Worm (Caenorhabditis elegans) whole organism, young adult: Measurements from ENCODE around the gene twk-20.

Source experiments
- C17E4.6 ChIP-seq: fragments of 200-800 bp; sonication (Bioruptor generic); IDR thresholded peaks from 2 replicates; pipeline ENCODE4 v1.3.6; 2022; ENCODE audit warnings: missing genetic modification reagents, missing genetic modification characterization, missing compliant biosample characterization
- F22D6.2 ChIP-seq: sonication (generic microtip); optimal IDR thresholded peaks from 2 replicates; lab custom pipeline; 2016; ENCODE audit warnings: mild to moderate bottlenecking, missing genetic modification characterization, missing compliant biosample characterization
- K12H6.12 ChIP-seq: fragments of 200-800 bp; sonication (Bioruptor generic); optimal IDR thresholded peaks from 2 replicates; lab custom pipeline; 2018; ENCODE audit warnings: mild to moderate bottlenecking, missing genetic modification characterization, missing compliant biosample characterization
- T26A5.8 ChIP-seq: sonication (generic microtip); optimal IDR thresholded peaks from 2 replicates; lab custom pipeline; 2016; ENCODE audit warnings: missing genetic modification characterization, missing compliant biosample characterization
- Y53F4B.3 ChIP-seq: fragments of 200-800 bp; sonication (Bioruptor generic); IDR thresholded peaks from 2 replicates; pipeline ENCODE4 v1.3.6; 2022; ENCODE audit warnings: missing genetic modification reagents, missing genetic modification characterization, missing compliant biosample characterization
- Y67H2A.10 ChIP-seq: fragments of 200-800 bp; sonication (Bioruptor generic); conservative IDR thresholded peaks from 2 replicates; pipeline ENCODE4 v1.3.6; 2022; ENCODE audit warnings: missing genetic modification reagents, missing genetic modification characterization, missing compliant biosample characterization
- Y95B8A.8 ChIP-seq: fragments of 200-800 bp; sonication (Bioruptor generic); IDR thresholded peaks from 2 replicates; pipeline ENCODE4 v1.3.6; 2022; ENCODE audit warnings: missing genetic modification reagents, missing genetic modification characterization, missing compliant biosample characterization
- aptf-3 ChIP-seq: fragments of 200-800 bp; sonication (Bioruptor generic); IDR thresholded peaks from 2 replicates; pipeline ENCODE4 v1.3.6; 2022; ENCODE audit warnings: missing genetic modification characterization, missing compliant biosample characterization
- athp-1 ChIP-seq: sonication (generic microtip); optimal IDR thresholded peaks from 2 replicates; lab custom pipeline; 2017; ENCODE audit warnings: mild to moderate bottlenecking, missing genetic modification characterization, missing compliant biosample characterization
- attf-5 ChIP-seq: fragments of 200-800 bp; sonication (Bioruptor generic); optimal IDR thresholded peaks from 2 replicates; lab custom pipeline; 2018; ENCODE audit warnings: mild to moderate bottlenecking, missing genetic modification characterization, missing compliant biosample characterization
- attf-6 ChIP-seq: fragments of 200-800 bp; sonication (Bioruptor generic); IDR thresholded peaks from 2 replicates; pipeline ENCODE4 v1.3.6; 2022; ENCODE audit warnings: missing genetic modification reagents, missing genetic modification characterization, missing compliant biosample characterization
- ccch-3 ChIP-seq: fragments of 200-800 bp; sonication (Bioruptor generic); optimal IDR thresholded peaks from 2 replicates; lab custom pipeline; 2018; ENCODE audit warnings: mild to moderate bottlenecking, missing genetic modification characterization, missing compliant biosample characterization
- cebp-1 ChIP-seq, 2 experiments: fragments of 200-800 bp in 1 of 2; sonication (Bioruptor generic) in 1 of 2; sonication (generic microtip) in 1 of 2; IDR thresholded peaks in 1 of 2; optimal IDR thresholded peaks in 1 of 2; 2 replicates each; pipeline versions ENCODE4 v1.3.6 to Lab custom; 2017 to 2022; ENCODE audit warnings: missing compliant biosample characterization in 2 of 2, missing genetic modification characterization in 2 of 2, mild to moderate bottlenecking in 1 of 2, missing genetic modification reagents in 1 of 2, moderate library complexity in 1 of 2
- cebp-2 ChIP-seq: fragments of 200-800 bp; sonication (Bioruptor generic); IDR thresholded peaks from 2 replicates; pipeline ENCODE4 v1.3.6; 2022; ENCODE audit warnings: missing genetic modification characterization, missing compliant biosample characterization
- chd-7 ChIP-seq: sonication (generic microtip); optimal IDR thresholded peaks from 2 replicates; lab custom pipeline; 2016; ENCODE audit warnings: mild to moderate bottlenecking, missing genetic modification characterization, moderate library complexity, missing compliant biosample characterization
- dpl-1 ChIP-seq: fragments of 150-350 bp; optimal IDR thresholded peaks from 2 replicates; lab custom pipeline; 2014; ENCODE audit warnings: missing biosample characterization, missing genetic modification reagents, missing genetic modification characterization
- egrh-3 ChIP-seq: fragments of 200-800 bp; sonication (Bioruptor generic); IDR thresholded peaks from 2 replicates; pipeline ENCODE4 v1.3.6; 2022; ENCODE audit warnings: missing genetic modification reagents, missing genetic modification characterization, missing compliant biosample characterization
- ekl-4 ChIP-seq: fragments of 200-800 bp; sonication (Bioruptor generic); IDR thresholded peaks from 2 replicates; pipeline ENCODE4 v1.3.6; 2022; ENCODE audit warnings: missing genetic modification reagents, missing genetic modification characterization, missing compliant biosample characterization
- fkh-3 ChIP-seq: sonication (generic microtip); optimal IDR thresholded peaks from 2 replicates; lab custom pipeline; 2016; ENCODE audit warnings: mild to moderate bottlenecking, missing genetic modification characterization, missing compliant biosample characterization
- him-1 ChIP-seq: sonication (generic microtip); optimal IDR thresholded peaks from 2 replicates; lab custom pipeline; 2016; ENCODE audit warnings: missing genotype, missing genetic modification reagents, missing genetic modification characterization, missing compliant biosample characterization
- hmg-1.2 ChIP-seq: fragments of 200-800 bp; sonication (Bioruptor generic); IDR thresholded peaks from 2 replicates; pipeline ENCODE4 v1.3.6; 2022; ENCODE audit warnings: missing genetic modification reagents, missing genetic modification characterization, missing compliant biosample characterization
- hsf-1 ChIP-seq: fragments of 200-800 bp; sonication (Bioruptor generic); IDR thresholded peaks from 2 replicates; pipeline ENCODE4 v1.3.6; 2022; ENCODE audit warnings: missing genetic modification reagents, missing genetic modification characterization, missing compliant biosample characterization
- let-526 ChIP-seq: fragments of 200-800 bp; sonication (Bioruptor generic); IDR thresholded peaks from 2 replicates; pipeline ENCODE4 v1.3.6; 2022; ENCODE audit warnings: missing genetic modification reagents, missing genetic modification characterization, missing compliant biosample characterization
- lin-26 ChIP-seq: fragments of 200-800 bp; sonication (Bioruptor generic); IDR thresholded peaks from 2 replicates; pipeline ENCODE4 v1.3.6; 2022; ENCODE audit warnings: missing genetic modification reagents, missing genetic modification characterization, missing compliant biosample characterization
- madf-10 ChIP-seq: sonication (generic microtip); optimal IDR thresholded peaks from 2 replicates; lab custom pipeline; 2016; ENCODE audit warnings: mild to moderate bottlenecking, missing genetic modification characterization, missing compliant biosample characterization
- madf-6 ChIP-seq: fragments of 200-800 bp; sonication (Bioruptor generic); IDR thresholded peaks from 2 replicates; pipeline ENCODE4 v1.3.6; 2022; ENCODE audit warnings: missing genetic modification reagents, missing genetic modification characterization, missing compliant biosample characterization
- madf-8 ChIP-seq: fragments of 200-800 bp; sonication (Bioruptor generic); conservative IDR thresholded peaks from 2 replicates; pipeline ENCODE4 v1.3.6; 2022; ENCODE audit warnings: missing genetic modification reagents, missing genetic modification characterization, missing compliant biosample characterization
- mes-4 ChIP-seq: sonication (generic microtip); optimal IDR thresholded peaks from 2 replicates; lab custom pipeline; 2016; ENCODE audit warnings: missing genotype, missing genetic modification characterization, missing compliant biosample characterization
- mxl-1 ChIP-seq: sonication (generic microtip); optimal IDR thresholded peaks from 2 replicates; lab custom pipeline; 2016; ENCODE audit warnings: missing genetic modification characterization, missing compliant biosample characterization
- nfyb-1 ChIP-seq: fragments of 200-800 bp; sonication (Bioruptor generic); IDR thresholded peaks from 2 replicates; pipeline ENCODE4 v1.3.6; 2022; ENCODE audit warnings: missing genetic modification reagents, missing genetic modification characterization, missing compliant biosample characterization
- rcor-1 ChIP-seq: fragments of 200-800 bp; sonication (Bioruptor generic); IDR thresholded peaks from 2 replicates; pipeline ENCODE4 v1.3.6; 2022; ENCODE audit warnings: missing genetic modification reagents, missing genetic modification characterization, missing compliant biosample characterization
- rpc-1 ChIP-seq, 2 experiments: fragments of 150-350 bp in 1 of 2; sonication (generic microtip) in 1 of 2; optimal IDR thresholded peaks; 2 replicates each; lab custom pipeline; 2014 to 2018; ENCODE audit warnings: missing biosample characterization in 1 of 2, missing genetic modification characterization in 1 of 2, missing genetic modification reagents in 1 of 2, missing genotype in 1 of 2
- snpc-1.1 ChIP-seq: sonication (generic microtip); optimal IDR thresholded peaks from 2 replicates; lab custom pipeline; 2017; ENCODE audit warnings: missing genetic modification characterization, mild to moderate bottlenecking, missing compliant biosample characterization, antibody characterized with exemption, moderate library complexity, missing genotype, missing genetic modification reagents; ENCODE audit not compliant: insufficient read depth
- snpc-1.3 ChIP-seq: sonication (generic microtip); optimal IDR thresholded peaks from 2 replicates; lab custom pipeline; 2017; ENCODE audit warnings: missing genetic modification characterization, mild to moderate bottlenecking, missing compliant biosample characterization, antibody characterized with exemption, moderate library complexity, missing genotype, missing genetic modification reagents; ENCODE audit not compliant: insufficient read depth
- snpc-3.4 ChIP-seq: sonication (generic microtip); optimal IDR thresholded peaks from 2 replicates; lab custom pipeline; 2017; ENCODE audit warnings: missing genetic modification characterization, mild to moderate bottlenecking, missing compliant biosample characterization, antibody characterized with exemption, moderate library complexity, missing genotype, missing genetic modification reagents
- snpc-4 ChIP-seq, 5 experiments: fragments of 150-350 bp in 1 of 5; sonication (generic microtip) in 4 of 5; optimal IDR thresholded peaks; 2 replicates each; lab custom pipeline; 2014 to 2018; ENCODE audit warnings: missing genetic modification characterization in 5 of 5, missing biosample characterization in 3 of 5, antibody characterized with exemption in 2 of 5, mild to moderate bottlenecking in 2 of 5, missing compliant biosample characterization in 2 of 5, missing genotype in 2 of 5, moderate library complexity in 2 of 5, missing genetic modification reagents in 1 of 5
- sptf-2 ChIP-seq: fragments of 200-800 bp; sonication (Bioruptor generic); optimal IDR thresholded peaks from 2 replicates; lab custom pipeline; 2018; ENCODE audit warnings: mild to moderate bottlenecking, missing genetic modification characterization, missing compliant biosample characterization
- tbx-9 ChIP-seq: sonication (generic microtip); optimal IDR thresholded peaks from 2 replicates; lab custom pipeline; 2016; ENCODE audit warnings: borderline replicate concordance, missing genetic modification characterization, inconsistent platforms, missing compliant biosample characterization
- unc-130 ChIP-seq: sonication (generic microtip); optimal IDR thresholded peaks from 2 replicates; lab custom pipeline; 2016; ENCODE audit warnings: missing genetic modification reagents, missing genetic modification characterization, missing compliant biosample characterization
- zim-3 ChIP-seq: sonication (generic microtip); optimal IDR thresholded peaks from 2 replicates; lab custom pipeline; 2017; ENCODE audit warnings: mild to moderate bottlenecking, missing genetic modification characterization, moderate library complexity, missing compliant biosample characterization
- ztf-18 ChIP-seq: sonication (generic microtip); optimal IDR thresholded peaks from 2 replicates; lab custom pipeline; 2016; ENCODE audit warnings: missing genotype, mild to moderate bottlenecking, missing genetic modification characterization, missing compliant biosample characterization
- ztf-26 ChIP-seq: sonication (generic microtip); optimal IDR thresholded peaks from 2 replicates; lab custom pipeline; 2017; ENCODE audit warnings: missing genetic modification characterization, missing compliant biosample characterization
- ztf-28 ChIP-seq: fragments of 200-800 bp; sonication (Bioruptor generic); IDR thresholded peaks from 2 replicates; pipeline ENCODE4 v1.3.6; 2022; ENCODE audit warnings: missing genetic modification reagents, missing genetic modification characterization, missing compliant biosample characterization

The twk-20 gene

DNA sequence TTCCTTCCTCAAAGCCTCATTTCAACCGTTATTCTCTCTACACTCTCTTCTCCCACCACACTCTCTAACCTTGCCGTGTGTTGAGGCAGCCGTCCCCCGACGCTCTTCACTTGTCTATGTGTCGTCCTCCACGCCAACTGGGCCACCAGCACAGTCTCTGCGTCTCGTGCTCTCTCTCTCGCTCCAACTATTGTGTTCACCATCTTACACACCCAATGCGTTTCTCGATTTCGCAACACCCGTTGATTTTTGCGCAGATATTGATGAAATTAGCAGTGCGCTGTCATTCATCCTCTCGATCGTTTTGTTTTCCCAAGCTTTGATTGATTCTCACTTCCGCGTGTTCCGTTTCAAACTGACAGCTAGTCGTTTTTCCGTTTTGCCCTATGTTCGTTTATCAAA, 47.4 kb downstream of the twk-20 start (continued):
- TF ChIP-seq snpc-4 (GFP tag; optimal IDR thresholded peaks at IDR 0.05; lab: Kevin White, UChicago) (no peak), snpc-4 (tag; optimal IDR thresholded peaks at IDR 0.05; lab: Kevin White, UChicago) (peak in 2 of 4 experiments; percentile 3 to 41)

DNA sequence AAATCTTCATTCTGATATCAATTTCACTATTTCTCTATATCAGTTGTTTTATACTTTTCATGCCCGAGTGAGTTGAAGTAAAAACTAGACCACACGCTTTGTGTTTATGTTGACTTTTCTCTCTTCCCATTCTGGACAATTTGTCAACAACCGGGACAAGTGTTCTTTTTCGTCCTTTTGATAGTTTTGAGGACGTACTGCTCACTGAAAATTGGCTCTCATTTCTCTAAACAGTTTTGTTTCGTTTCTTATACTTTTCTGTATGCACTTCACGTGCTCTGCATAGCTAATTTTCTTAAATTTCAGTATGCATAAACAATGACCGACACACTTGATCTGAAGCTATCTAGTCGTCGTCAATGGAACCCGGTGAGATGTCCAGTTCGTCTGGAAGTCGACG, 48.0 kb downstream of the twk-20 start, which contains the start of gene adm-2:
Gene adm-2, plus strand, starts transcription at position 301 of the 400 bp plus-strand sequence.
- TF ChIP-seq ekl-4 (GFP tag; lab: Robert Waterston, UW) (no peak), K12H6.12 (tag; lab: Kevin White, UChicago) (no peak), mxl-1 (tag; lab: Kevin White, UChicago) (no peak), hmg-1.2 (GFP tag; lab: Robert Waterston, UW) (no peak), cebp-1 (GFP tag; IDR thresholded peaks at IDR 0.05; lab: Robert Waterston, UW) (no peak), cebp-1 (tag; optimal IDR thresholded peaks at IDR 0.05; lab: Kevin White, UChicago) (no peak), snpc-1.3 (no peak), aptf-3 (no peak), ztf-26 (tag; lab: Kevin White, UChicago) (no peak), sptf-2 (GFP tag; lab: Kevin White, UChicago) (no peak)

DNA sequence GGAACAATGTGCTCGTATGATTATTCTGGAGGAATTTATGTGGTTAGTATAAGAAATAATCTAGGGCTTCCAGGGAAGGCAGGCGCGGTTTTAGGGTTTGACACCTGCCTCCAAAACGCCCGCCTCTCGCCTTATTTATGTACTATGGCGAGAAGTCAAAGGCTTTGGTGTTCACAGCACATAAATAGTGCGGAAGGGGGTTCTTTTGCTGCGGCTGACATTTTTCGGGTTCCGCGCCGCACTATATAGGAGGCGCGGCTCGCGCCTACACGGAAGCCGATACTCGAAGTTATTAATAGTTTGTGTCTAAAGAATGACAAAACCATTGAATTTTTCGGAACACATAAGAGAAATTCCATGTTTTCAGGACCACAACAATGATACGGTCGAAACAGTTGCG, 50.7 kb downstream of the twk-20 start:
- no peak for TF ChIP-seq ztf-18 (tag; lab: Kevin White, UChicago)
- no peak for TF ChIP-seq ztf-28 (GFP tag; lab: Robert Waterston, UW)
- no peak for TF ChIP-seq attf-5 (GFP tag; lab: Kevin White, UChicago)
- no peak for TF ChIP-seq athp-1
- no peak for TF ChIP-seq him-1
- TF ChIP-seq fkh-3 (tag; lab: Kevin White, UChicago): no peak
- TF ChIP-seq tbx-9 (tag; lab: Kevin White, UChicago): no peak
- no peak for TF ChIP-seq Y95B8A.8 (GFP tag; lab: Robert Waterston, UW)
- TF ChIP-seq ztf-26 (tag; lab: Kevin White, UChicago): no peak
- no peak for TF ChIP-seq zim-3
- no peak for TF ChIP-seq ccch-3
- TF ChIP-seq rpc-1 (optimal IDR thresholded peaks at IDR 0.05; lab: Kevin White, UChicago): no peak
- no peak for TF ChIP-seq rpc-1 (tag; optimal IDR thresholded peaks at IDR 0.05; lab: Kevin White, UChicago)
- no peak for TF ChIP-seq madf-6 (GFP tag; lab: Robert Waterston, UW)
- TF ChIP-seq snpc-3.4 (tag; lab: Kevin White, UChicago): no peak
- TF ChIP-seq cebp-2 (GFP tag; lab: Robert Waterston, UW): no peak
- TF ChIP-seq lin-26 (GFP tag; lab: Robert Waterston, UW): 0 out of 2 replicates have a peak, but pooled peaks have one; percentile 45
- no peak for TF ChIP-seq dpl-1
- TF ChIP-seq let-526 (GFP tag; lab: Robert Waterston, UW): no peak
- TF ChIP-seq nfyb-1: 0 out of 2 replicates have a peak, but pooled peaks have one; percentile 8
- TF ChIP-seq hsf-1 (GFP tag; lab: Robert Waterston, UW): no peak
- TF ChIP-seq chd-7 (tag; lab: Kevin White, UChicago): no peak
- no peak for TF ChIP-seq madf-8 (GFP tag; lab: Robert Waterston, UW)
- TF ChIP-seq hmg-1.2 (GFP tag; lab: Robert Waterston, UW): peak; percentile 49; the same call in 1 of the 2 replicates
- TF ChIP-seq attf-6: no peak
- TF ChIP-seq egrh-3: no peak
- no peak for TF ChIP-seq F22D6.2 (tag; lab: Kevin White, UChicago)
- no peak for TF ChIP-seq unc-130
- TF ChIP-seq T26A5.8 (tag; lab: Kevin White, UChicago): no peak
- TF ChIP-seq snpc-1.1 (tag; lab: Kevin White, UChicago): peak; percentile 57
- TF ChIP-seq madf-10: no peak
- TF ChIP-seq mes-4 (tag; lab: Kevin White, UChicago): no peak
- peak; percentile 43 for TF ChIP-seq snpc-4 (GFP tag; optimal IDR thresholded peaks at IDR 0.05; lab: Kevin White, UChicago)
- TF ChIP-seq snpc-4 (tag; optimal IDR thresholded peaks at IDR 0.05; lab: Kevin White, UChicago): peak in 3 of 4 experiments; percentile 65 to 90 (median 88)
- no peak for TF ChIP-seq rcor-1 (GFP tag; lab: Robert Waterston, UW)
- TF ChIP-seq Y53F4B.3 (GFP tag; lab: Robert Waterston, UW): no peak
- TF ChIP-seq Y67H2A.10 (GFP tag; lab: Robert Waterston, UW): no peak
- TF ChIP-seq C17E4.6 (GFP tag; lab: Robert Waterston, UW): no peak
